Fruit fly (Drosophila melanogaster) whole organism, embryonic: Measurements from ENCODE around the gene Pdzd8.

Experiments used
- CG1233 ChIP-seq: fragments of 200-800 bp; sonication (Bioruptor generic); optimal IDR thresholded peaks from 4 replicates; lab custom pipeline; 2018; ENCODE audit warnings: missing biosample characterization, mild to moderate bottlenecking, missing genetic modification characterization
- CG12391 ChIP-seq: fragments of 200-800 bp; sonication (Bioruptor generic); optimal IDR thresholded peaks from 3 replicates; lab custom pipeline; 2018; ENCODE audit warnings: missing biosample characterization, mild to moderate bottlenecking, missing genetic modification characterization, moderate library complexity
- CG1529 ChIP-seq: fragments of 200-800 bp; sonication (Bioruptor generic); optimal IDR thresholded peaks from 3 replicates; lab custom pipeline; 2018; ENCODE audit warnings: missing biosample characterization, missing genetic modification characterization
- CG18011 ChIP-seq: fragments of 200-800 bp; sonication (Bioruptor generic); optimal IDR thresholded peaks from 2 replicates; lab custom pipeline; 2017; ENCODE audit warnings: missing biosample characterization, missing genetic modification characterization, mild to moderate bottlenecking, moderate library complexity, missing genotype
- CG7556 ChIP-seq: fragments of 200-800 bp; sonication (Bioruptor generic); optimal IDR thresholded peaks from 2 replicates; lab custom pipeline; 2017; ENCODE audit warnings: missing biosample characterization, mild to moderate bottlenecking, missing genetic modification characterization
- CG9876 ChIP-seq: fragments of 200-800 bp; sonication (Bioruptor generic); optimal IDR thresholded peaks from 2 replicates; lab custom pipeline; 2016; ENCODE audit warnings: missing biosample characterization, missing genetic modification characterization
- Hmx ChIP-seq: fragments of 200-800 bp; sonication (Bioruptor generic); optimal IDR thresholded peaks from 2 replicates; lab custom pipeline; 2016; ENCODE audit warnings: missing biosample characterization, missing genetic modification characterization
- Hr39 ChIP-seq: fragments of >200 bp; optimal IDR thresholded peaks from 2 replicates; lab custom pipeline; 2017
- Lim3 ChIP-seq: fragments of 200-800 bp; sonication (Bioruptor generic); IDR thresholded peaks from 2 replicates; pipeline ENCODE4 v1.3.6; 2022; ENCODE audit warnings: missing biosample characterization, missing genetic modification characterization
- h ChIP-seq: fragments of >200 bp; optimal IDR thresholded peaks from 2 replicates; lab custom pipeline; 2017
- jing ChIP-seq: fragments of 200-800 bp; sonication (Bioruptor generic); optimal IDR thresholded peaks from 2 replicates; lab custom pipeline; 2018; ENCODE audit warnings: missing biosample characterization, mild to moderate bottlenecking, missing genetic modification characterization

- TF ChIP-seq Hr39 (lab: Kevin White, UChicago) (no peak), Lim3 (no peak), CG12391 (tag; lab: Kevin White, UChicago) (no peak), Hmx (no peak), h (no peak), CG1529 (GFP tag; lab: Kevin White, UChicago) (no peak), CG18011 (GFP tag; lab: Kevin White, UChicago) (no peak), CG1233 (GFP tag; lab: Kevin White, UChicago) (no peak), CG9876 (no peak), CG7556 (GFP tag; lab: Kevin White, UChicago) (no peak), jing (GFP tag; lab: Kevin White, UChicago) (no peak)
These were observed 7.9 kb downstream of the Pdzd8 start for dm6 chrX:11922650-11923237.
